Worm (Caenorhabditis elegans) whole organism, dauer: ENCODE measurements around the gene C29F7.10.

ENCODE experiments used
- unc-62 ChIP-seq: sonication (generic microtip); optimal IDR thresholded peaks from 2 replicates; lab custom pipeline; 2017; ENCODE audit warnings: missing biosample characterization, missing genetic modification reagents, missing genetic modification characterization

The C29F7.10 gene

ce11 chrX:13387497-13387953 lies 43.8 kb downstream of the C29F7.10 start, which contains the start of gene C49F8.3:
C49F8.3 (minus strand) TSS chrX:13387547.
- TF ChIP-seq unc-62 = no peak

DNA sequence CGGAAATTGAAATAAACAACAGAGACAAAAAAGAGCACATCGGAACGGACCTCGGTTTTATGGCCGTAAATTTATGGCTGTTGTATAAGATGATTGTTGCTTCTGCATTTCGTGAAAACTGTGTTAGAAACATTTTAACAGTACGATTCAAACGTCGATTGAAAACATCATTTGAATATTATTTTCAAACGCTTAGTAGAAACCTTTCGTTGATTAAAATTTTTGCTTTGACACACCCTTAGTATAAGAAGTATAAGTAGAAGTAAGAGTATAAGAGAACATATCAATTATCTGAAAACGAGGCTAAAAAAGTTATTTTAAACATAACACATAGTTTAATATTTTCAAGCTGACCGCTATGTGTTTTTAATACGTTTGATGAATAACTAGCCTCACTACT lies 46.5 kb downstream of the C29F7.10 start:
- TF ChIP-seq unc-62 = no peak

ce11 chrX:13383273-13383672 lies 48.0 kb downstream of the C29F7.10 start:
- no peak for TF ChIP-seq unc-62

- TF ChIP-seq unc-62 = no peak
These were observed 50.1 kb downstream of the C29F7.10 start for ce11 chrX:13380988-13381742.
